Worm (Caenorhabditis elegans) whole organism, midembryonic: Measurements from ENCODE around the gene rpb-2.

Source experiments
- cog-1 ChIP-seq: sonication (generic microtip); optimal IDR thresholded peaks from 2 replicates; lab custom pipeline; 2016; ENCODE audit warnings: missing genetic modification characterization, missing compliant biosample characterization
- flt-1 ChIP-seq: fragments of 200-800 bp; sonication (Bioruptor generic); IDR thresholded peaks from 2 replicates; pipeline ENCODE4 v1.3.6; 2022; ENCODE audit warnings: missing genetic modification characterization, missing compliant biosample characterization
- klf-2 ChIP-seq: fragments of 200-800 bp; sonication (Bioruptor generic); conservative IDR thresholded peaks from 2 replicates; pipeline ENCODE4 v1.3.6; 2022; ENCODE audit warnings: missing genetic modification reagents, missing genetic modification characterization, missing compliant biosample characterization
- med-1 ChIP-seq: sonication (generic microtip); optimal IDR thresholded peaks from 2 replicates; lab custom pipeline; 2017; ENCODE audit warnings: missing genetic modification characterization, mild to moderate bottlenecking, missing compliant biosample characterization, antibody characterized with exemption, missing genetic modification reagents; ENCODE audit not compliant: insufficient read depth
- ref-1 ChIP-seq: fragments of 200-800 bp; sonication (Bioruptor generic); conservative IDR thresholded peaks from 2 replicates; pipeline ENCODE4 v1.3.6; 2022; ENCODE audit warnings: missing genetic modification reagents, missing genetic modification characterization, missing compliant biosample characterization
- tab-1 ChIP-seq: fragments of 200-800 bp; sonication (Bioruptor generic); IDR thresholded peaks from 2 replicates; pipeline ENCODE4 v1.3.6; 2022; ENCODE audit warnings: missing genetic modification characterization, missing compliant biosample characterization
- ztf-23 ChIP-seq: fragments of 200-800 bp; sonication (Bioruptor generic); IDR thresholded peaks from 2 replicates; pipeline ENCODE4 v1.3.6; 2022; ENCODE audit warnings: missing genetic modification reagents, missing genetic modification characterization, missing compliant biosample characterization
- ztf-29 ChIP-seq: fragments of 200-800 bp; sonication (Bioruptor generic); IDR thresholded peaks from 2 replicates; pipeline ENCODE4 v1.3.6; 2022; ENCODE audit warnings: missing genetic modification reagents, missing genetic modification characterization, missing compliant biosample characterization

- no peak for TF ChIP-seq flt-1 (GFP tag; lab: Robert Waterston, UW)
- no peak for TF ChIP-seq tab-1
- TF ChIP-seq ztf-29 (GFP tag; lab: Robert Waterston, UW) = no peak
- no peak for TF ChIP-seq ref-1 (GFP tag; lab: Robert Waterston, UW)
- no peak for TF ChIP-seq cog-1 (tag; lab: Kevin White, UChicago)
- no peak for TF ChIP-seq med-1 (GFP tag; lab: Kevin White, UChicago)
- no peak for TF ChIP-seq klf-2 (GFP tag; lab: Robert Waterston, UW)
- no peak for TF ChIP-seq ztf-23
Observed at ce11 chrIII:4951210-4951609, 11.8 kb downstream of the rpb-2 start.
